Worm (Caenorhabditis elegans): Measurements from ENCODE around the gene mlt-7.

ce11 chrII:4372406-4372805, 20.4 kb upstream of the mlt-7 start, which contains the start of gene paic-1:
- TF ChIP-seq unc-55 (GFP tag; optimal IDR thresholded peaks at IDR 0.05) (no peak), nhr-12 (tag; optimal IDR thresholded peaks at IDR 0.05) (no peak)

Data from whole organism, L2 larva.